Fruit fly (Drosophila melanogaster) whole organism, embryonic: ENCODE data around the gene flfl.

ENCODE experiments used
- Adf1 ChIP-seq: fragments of 200-800 bp; sonication (Bioruptor generic); IDR thresholded peaks from 2 replicates; pipeline ENCODE4 v1.3.6; 2022; ENCODE audit warnings: missing biosample characterization, missing genetic modification characterization
- Atf-2 ChIP-seq: fragments of 200-800 bp; sonication (Bioruptor generic); optimal IDR thresholded peaks from 2 replicates; lab custom pipeline; 2016; ENCODE audit warnings: missing biosample characterization, missing genetic modification characterization
- CG10209 ChIP-seq: fragments of 200-800 bp; sonication (Bioruptor generic); optimal IDR thresholded peaks from 3 replicates; lab custom pipeline; 2017; ENCODE audit warnings: missing biosample characterization, mild to moderate bottlenecking, missing genetic modification characterization, missing genetic modification reagents
- CG10321 ChIP-seq: fragments of 200-800 bp; sonication (Bioruptor generic); IDR thresholded peaks from 2 replicates; pipeline ENCODE4 v1.3.6; 2022; ENCODE audit warnings: missing biosample characterization, missing genetic modification characterization
- CG14710 ChIP-seq: fragments of 200-800 bp; sonication (Bioruptor generic); optimal IDR thresholded peaks from 3 replicates; lab custom pipeline; 2019; ENCODE audit warnings: missing biosample characterization, mild to moderate bottlenecking, missing genetic modification characterization, moderate library complexity
- CG15479 ChIP-seq: fragments of 200-800 bp; sonication (Bioruptor generic); optimal IDR thresholded peaks from 3 replicates; lab custom pipeline; 2019; ENCODE audit warnings: missing biosample characterization, mild to moderate bottlenecking, missing genetic modification characterization, moderate library complexity
- CG16813 ChIP-seq: fragments of 200-800 bp; sonication (Bioruptor generic); IDR thresholded peaks from 3 replicates; pipeline ENCODE4 v1.3.6; 2022; ENCODE audit warnings: missing biosample characterization, missing genetic modification characterization; ENCODE audit not compliant: partially characterized antibody
- CG2116 ChIP-seq: fragments of 200-800 bp; sonication (Bioruptor generic); optimal IDR thresholded peaks from 3 replicates; lab custom pipeline; 2018; ENCODE audit warnings: missing biosample characterization, mild to moderate bottlenecking, missing genetic modification characterization
- CG2875 ChIP-seq: fragments of 200-800 bp; sonication (Bioruptor generic); optimal IDR thresholded peaks from 2 replicates; lab custom pipeline; 2017; ENCODE audit warnings: missing biosample characterization, mild to moderate bottlenecking, missing genetic modification characterization, missing genetic modification reagents
- CG32532 ChIP-seq: fragments of 200-800 bp; sonication (Bioruptor generic); IDR thresholded peaks from 2 replicates; pipeline ENCODE4 v1.3.6; 2022; ENCODE audit warnings: missing biosample characterization, missing genetic modification characterization
- CG6765 ChIP-seq: fragments of 200-800 bp; sonication (Bioruptor generic); optimal IDR thresholded peaks from 3 replicates; lab custom pipeline; 2017; ENCODE audit warnings: missing biosample characterization, mild to moderate bottlenecking, missing genetic modification characterization
- CG6813 ChIP-seq: fragments of 200-800 bp; sonication (Bioruptor generic); optimal IDR thresholded peaks from 2 replicates; lab custom pipeline; 2017; ENCODE audit warnings: missing biosample characterization, missing genetic modification characterization, mild to moderate bottlenecking, moderate library complexity, missing genetic modification reagents
- CG7745 ChIP-seq: fragments of 200-800 bp; sonication (Bioruptor generic); optimal IDR thresholded peaks from 2 replicates; lab custom pipeline; 2018; ENCODE audit warnings: missing biosample characterization, mild to moderate bottlenecking, missing genetic modification characterization, moderate library complexity
- CG8089 ChIP-seq: fragments of 200-800 bp; sonication (Bioruptor generic); optimal IDR thresholded peaks from 3 replicates; lab custom pipeline; 2016; ENCODE audit warnings: missing biosample characterization, missing genetic modification characterization
- Chrac-16 ChIP-seq: fragments of 200-800 bp; sonication (Bioruptor generic); optimal IDR thresholded peaks from 3 replicates; lab custom pipeline; 2016; ENCODE audit warnings: missing biosample characterization, missing genetic modification characterization
- D ChIP-seq, 2 experiments: fragments of 200-800 bp in 1 of 2; fragments of >200 bp in 1 of 2; sonication (Bioruptor generic) in 1 of 2; optimal IDR thresholded peaks; 2 replicates in 1 of 2; 3 replicates in 1 of 2; lab custom pipeline; 2017; ENCODE audit warnings: mild to moderate bottlenecking in 1 of 2, missing biosample characterization in 1 of 2, missing genetic modification characterization in 1 of 2, missing genetic modification reagents in 1 of 2
- Elba2 ChIP-seq: fragments of 200-800 bp; sonication (Bioruptor generic); optimal IDR thresholded peaks from 3 replicates; lab custom pipeline; 2016; ENCODE audit warnings: missing biosample characterization, missing genetic modification characterization
- Gug ChIP-seq: fragments of 200-800 bp; sonication (Bioruptor generic); IDR thresholded peaks from 4 replicates; pipeline ENCODE4 v1.3.6; 2022; ENCODE audit warnings: missing biosample characterization, missing genetic modification characterization
- HLH3B ChIP-seq: fragments of 200-800 bp; sonication (Bioruptor generic); IDR thresholded peaks from 2 replicates; pipeline ENCODE4 v1.3.6; 2022; ENCODE audit warnings: missing biosample characterization, missing genetic modification characterization
- HLH4C ChIP-seq: fragments of 200-800 bp; sonication (Bioruptor generic); IDR thresholded peaks from 3 replicates; pipeline ENCODE4 v1.3.6; 2022; ENCODE audit warnings: missing biosample characterization, missing genetic modification characterization; ENCODE audit not compliant: partially characterized antibody
- NC2β ChIP-seq: fragments of 200-800 bp; sonication (Bioruptor generic); optimal IDR thresholded peaks from 2 replicates; lab custom pipeline; 2016; ENCODE audit warnings: missing biosample characterization, missing genetic modification characterization
- Nf-YC ChIP-seq: fragments of 200-800 bp; optimal IDR thresholded peaks from 3 replicates; lab custom pipeline; 2019; ENCODE audit warnings: missing biosample characterization, mild to moderate bottlenecking, missing genetic modification characterization, moderate library complexity
- Oli ChIP-seq: fragments of 200-800 bp; sonication (Bioruptor generic); optimal IDR thresholded peaks from 2 replicates; lab custom pipeline; 2018; ENCODE audit warnings: missing biosample characterization, mild to moderate bottlenecking, missing genetic modification characterization, moderate library complexity
- Ptx1 ChIP-seq: fragments of 200-800 bp; sonication (Bioruptor generic); IDR thresholded peaks from 2 replicates; pipeline ENCODE4 v1.3.6; 2022; ENCODE audit warnings: missing biosample characterization, missing genetic modification characterization
- Usf ChIP-seq: fragments of 200-800 bp; sonication (Bioruptor generic); optimal IDR thresholded peaks from 2 replicates; lab custom pipeline; 2017; ENCODE audit warnings: missing genotype, missing biosample characterization, missing genetic modification characterization
- ab ChIP-seq: fragments of 200-800 bp; sonication (Bioruptor generic); optimal IDR thresholded peaks from 2 replicates; lab custom pipeline; 2016; ENCODE audit warnings: missing biosample characterization, missing genetic modification characterization
- bowl ChIP-seq: fragments of 200-800 bp; sonication (Bioruptor generic); IDR thresholded peaks from 2 replicates; pipeline ENCODE4 v1.3.6; 2022; ENCODE audit warnings: missing biosample characterization, missing genetic modification characterization
- cad ChIP-seq: fragments of >200 bp; optimal IDR thresholded peaks from 2 replicates; lab custom pipeline; 2017; ENCODE audit warnings: missing biosample characterization, missing genetic modification characterization
- chif ChIP-seq, 2 experiments: fragments of 200-800 bp; sonication (Bioruptor generic); optimal IDR thresholded peaks; 3 replicates each; lab custom pipeline; 2016; ENCODE audit warnings: missing biosample characterization in 2 of 2, missing genetic modification characterization in 2 of 2
- crp ChIP-seq, 2 experiments: fragments of 200-800 bp; sonication (Bioruptor generic); optimal IDR thresholded peaks; 2 replicates in 1 of 2; 3 replicates in 1 of 2; lab custom pipeline; 2017; ENCODE audit warnings: missing biosample characterization in 2 of 2, missing genetic modification characterization in 2 of 2, mild to moderate bottlenecking in 1 of 2, moderate library complexity in 1 of 2
- cwo ChIP-seq: fragments of 200-800 bp; sonication (Bioruptor generic); optimal IDR thresholded peaks from 3 replicates; lab custom pipeline; 2017; ENCODE audit warnings: missing biosample characterization, missing genetic modification characterization, mild to moderate bottlenecking, moderate library complexity, missing genetic modification reagents
- disco-r ChIP-seq: fragments of 200-800 bp; sonication (Bioruptor generic); optimal IDR thresholded peaks from 2 replicates; lab custom pipeline; 2016; ENCODE audit warnings: missing biosample characterization, missing genetic modification characterization
- dmrt99B ChIP-seq: fragments of 200-800 bp; sonication (Bioruptor generic); optimal IDR thresholded peaks from 2 replicates; lab custom pipeline; 2018; ENCODE audit warnings: missing biosample characterization, mild to moderate bottlenecking, missing genetic modification characterization, moderate library complexity
- esg ChIP-seq: fragments of 200-800 bp; sonication (Bioruptor generic); conservative IDR thresholded peaks from 2 replicates; pipeline ENCODE4 v1.3.6; 2022; ENCODE audit warnings: missing biosample characterization, missing genetic modification characterization
- fu2 ChIP-seq: fragments of 200-800 bp; sonication (Bioruptor generic); optimal IDR thresholded peaks from 2 replicates; lab custom pipeline; 2016; ENCODE audit warnings: missing biosample characterization, missing genetic modification characterization
- gce ChIP-seq: fragments of 200-800 bp; sonication (Bioruptor generic); IDR thresholded peaks from 3 replicates; pipeline ENCODE4 v1.3.6; 2022; ENCODE audit warnings: missing biosample characterization, missing genetic modification characterization
- lab ChIP-seq: fragments of 200-800 bp; sonication (Bioruptor generic); optimal IDR thresholded peaks from 3 replicates; lab custom pipeline; 2017; ENCODE audit warnings: missing biosample characterization, missing genetic modification characterization, mild to moderate bottlenecking, moderate library complexity, missing genetic modification reagents
- lola ChIP-seq, 3 experiments: fragments of >200 bp in 2 of 3; fragments of 200-800 bp in 1 of 3; sonication (Bioruptor generic) in 1 of 3; optimal IDR thresholded peaks; 2 replicates each; lab custom pipeline; 2017 to 2019; ENCODE audit warnings: missing biosample characterization in 3 of 3, missing genetic modification characterization in 3 of 3, mild to moderate bottlenecking in 1 of 3, moderate library complexity in 1 of 3
- nerfin-1 ChIP-seq: fragments of 200-800 bp; sonication (Bioruptor generic); optimal IDR thresholded peaks from 3 replicates; lab custom pipeline; 2019; ENCODE audit warnings: missing biosample characterization, mild to moderate bottlenecking, missing genetic modification characterization, moderate library complexity
- peb ChIP-seq: fragments of 200-800 bp; sonication (Bioruptor generic); IDR thresholded peaks from 2 replicates; pipeline ENCODE4 v1.3.6; 2022; ENCODE audit warnings: missing biosample characterization, missing genetic modification characterization
- ro ChIP-seq: fragments of 200-800 bp; sonication (Bioruptor generic); IDR thresholded peaks from 2 replicates; pipeline ENCODE4 v1.3.6; 2022; ENCODE audit warnings: missing biosample characterization, missing genetic modification characterization
- run ChIP-seq: fragments of 200-800 bp; sonication (Bioruptor generic); optimal IDR thresholded peaks from 3 replicates; lab custom pipeline; 2018; ENCODE audit warnings: missing biosample characterization, mild to moderate bottlenecking, missing genetic modification characterization
- salm ChIP-seq: fragments of 200-800 bp; sonication (Bioruptor generic); optimal IDR thresholded peaks from 2 replicates; lab custom pipeline; 2018; ENCODE audit warnings: missing biosample characterization, mild to moderate bottlenecking, missing genetic modification characterization
- slbo ChIP-seq: fragments of 200-800 bp; sonication (Bioruptor generic); IDR thresholded peaks from 2 replicates; pipeline ENCODE4 v1.3.6; 2022; ENCODE audit warnings: missing biosample characterization, missing genetic modification characterization
- so ChIP-seq: fragments of 200-800 bp; sonication (Bioruptor generic); IDR thresholded peaks from 3 replicates; pipeline ENCODE4 v1.3.6; 2022; ENCODE audit warnings: missing biosample characterization, missing genetic modification characterization
- tgo ChIP-seq: fragments of 200-800 bp; sonication (Bioruptor generic); IDR thresholded peaks from 3 replicates; pipeline ENCODE4 v1.3.6; 2022; ENCODE audit warnings: missing biosample characterization, missing genetic modification characterization
- tin ChIP-seq: fragments of 200-800 bp; sonication (Bioruptor generic); optimal IDR thresholded peaks from 3 replicates; lab custom pipeline; 2016; ENCODE audit warnings: missing biosample characterization, missing genetic modification characterization
- yki ChIP-seq: fragments of >200 bp; optimal IDR thresholded peaks from 3 replicates; lab custom pipeline; 2018
- zen2 ChIP-seq: fragments of 200-800 bp; sonication (Bioruptor generic); IDR thresholded peaks from 3 replicates; pipeline ENCODE4 v1.3.6; 2022; ENCODE audit warnings: missing biosample characterization, missing genetic modification characterization; ENCODE audit not compliant: partially characterized antibody

flfl gene

dm6 chr3R:13659865-13660738 is 23.6 kb upstream of the flfl start, which contains the start of gene Hrb87F (continued):
- no peak for TF ChIP-seq peb
- no peak for TF ChIP-seq CG10209
- TF ChIP-seq CG15479, result no peak
- no peak for TF ChIP-seq salm
- no peak for TF ChIP-seq yki (lab: Kevin White, UChicago)
- TF ChIP-seq zen2 (GFP tag; lab: Robert Waterston, UW), result no peak
- no peak for TF ChIP-seq CG10321 (GFP tag; lab: Robert Waterston, UW)
- no peak for TF ChIP-seq HLH4C
- TF ChIP-seq CG8089 (GFP tag; lab: Kevin White, UChicago), result no peak
- TF ChIP-seq bowl (GFP tag; lab: Robert Waterston, UW), result no peak
- TF ChIP-seq Gug (GFP tag; lab: Robert Waterston, UW), result no peak; the same call in 3 of the 4 replicates
- no peak for TF ChIP-seq tgo
- no peak for TF ChIP-seq disco-r (GFP tag; lab: Kevin White, UChicago)
- TF ChIP-seq HLH3B (GFP tag; lab: Robert Waterston, UW), result no peak; the same call in 1 of the 2 replicates
- TF ChIP-seq Adf1 (GFP tag; lab: Robert Waterston, UW), result no peak
- no peak for TF ChIP-seq tin
- no peak for TF ChIP-seq Usf
- no peak for TF ChIP-seq lola (GFP tag; optimal IDR thresholded peaks at IDR 0.05; lab: Kevin White, UChicago)
- TF ChIP-seq nerfin-1 (tag; lab: Kevin White, UChicago), result no peak
- TF ChIP-seq CG2116, result no peak
- TF ChIP-seq lab, result no peak
- peak; percentile 15 for TF ChIP-seq cad
- TF ChIP-seq fu2 (GFP tag; lab: Kevin White, UChicago), result no peak
- no peak for TF ChIP-seq Chrac-16
- no peak for TF ChIP-seq chif (GFP tag; optimal IDR thresholded peaks at IDR 0.05; lab: Kevin White, UChicago)
- no peak for TF ChIP-seq CG6813
- TF ChIP-seq esg, result 0 out of 2 replicates have a peak, but pooled peaks have one; percentile 19
- TF ChIP-seq so (GFP tag; lab: Robert Waterston, UW), result no peak
- no peak for TF ChIP-seq NC2β (GFP tag; lab: Kevin White, UChicago)
- TF ChIP-seq Ptx1, result peak; percentile 29; the same call in 1 of the 2 replicates
- no peak for TF ChIP-seq dmrt99B
- TF ChIP-seq Atf-2, result no peak
- TF ChIP-seq D (optimal IDR thresholded peaks at IDR 0.05; lab: Kevin White, UChicago), result no peak
- no peak for TF ChIP-seq D (GFP tag; optimal IDR thresholded peaks at IDR 0.05; lab: Kevin White, UChicago)
- TF ChIP-seq ab (GFP tag; lab: Kevin White, UChicago), result no peak
- TF ChIP-seq ro, result no peak
- no peak for TF ChIP-seq Nf-YC (tag; lab: Kevin White, UChicago)
- TF ChIP-seq run (tag; lab: Kevin White, UChicago), result no peak
- no peak for TF ChIP-seq Oli (tag; lab: Kevin White, UChicago)
- peak; percentile 49 for TF ChIP-seq CG32532 (GFP tag; lab: Robert Waterston, UW)
- TF ChIP-seq CG7745 (tag; lab: Kevin White, UChicago), result no peak
- TF ChIP-seq crp (GFP tag; optimal IDR thresholded peaks at IDR 0.05; lab: Kevin White, UChicago), result no peak
- TF ChIP-seq CG6765, result no peak
- TF ChIP-seq gce (GFP tag; lab: Robert Waterston, UW), result no peak
- TF ChIP-seq Elba2 (GFP tag; lab: Kevin White, UChicago), result no peak
- TF ChIP-seq CG14710 (tag; lab: Kevin White, UChicago), result no peak
- no peak for TF ChIP-seq cwo (GFP tag; lab: Kevin White, UChicago)
- peak; percentile 78 for TF ChIP-seq slbo (GFP tag; lab: Robert Waterston, UW)
- no peak for TF ChIP-seq CG16813
- no peak for TF ChIP-seq CG2875 (GFP tag; lab: Kevin White, UChicago)
